Fruit fly (Drosophila melanogaster) whole organism, embryonic: ENCODE measurements around the gene Dop2R.

Experiments
- CG15479 ChIP-seq: fragments of 200-800 bp; sonication (Bioruptor generic); optimal IDR thresholded peaks from 3 replicates; lab custom pipeline; 2019; ENCODE audit warnings: missing biosample characterization, mild to moderate bottlenecking, missing genetic modification characterization, moderate library complexity
- stc ChIP-seq: fragments of 200-800 bp; sonication (Bioruptor generic); IDR thresholded peaks from 2 replicates; pipeline ENCODE4 v1.3.6; 2022; ENCODE audit warnings: missing biosample characterization, missing genetic modification characterization

dm6 chrX:19964215-19964614 lies 98.3 kb downstream of the Dop2R start:
- TF ChIP-seq CG15479 (GFP tag; lab: Kevin White, UChicago) (no peak), stc (no peak)
